Worm (Caenorhabditis elegans) whole organism, L1 larva: Measurements from ENCODE around the gene lim-4.

Experiments used
- alr-1 ChIP-seq: fragments of 200-800 bp; sonication (Bioruptor generic); optimal IDR thresholded peaks from 2 replicates; lab custom pipeline; 2018; ENCODE audit warnings: borderline replicate concordance, mild to moderate bottlenecking, missing genetic modification characterization, missing compliant biosample characterization
- aly-2 ChIP-seq: fragments of 150-350 bp; optimal IDR thresholded peaks from 2 replicates; lab custom pipeline; 2014; ENCODE audit warnings: missing biosample characterization, missing genetic modification characterization
- ceh-63 ChIP-seq: fragments of 200-800 bp; sonication (Bioruptor generic); optimal IDR thresholded peaks from 2 replicates; lab custom pipeline; 2018; ENCODE audit warnings: mild to moderate bottlenecking, missing genetic modification characterization, missing compliant biosample characterization
- ceh-82 ChIP-seq, 3 experiments: fragments of 150-350 bp in 1 of 3; sonication (generic microtip) in 2 of 3; optimal IDR thresholded peaks; 2 replicates each; lab custom pipeline; 2014 to 2017; ENCODE audit warnings: missing biosample characterization in 3 of 3, missing genetic modification characterization in 3 of 3
- ceh-88 ChIP-seq: fragments of 200-800 bp; sonication (Bioruptor generic); IDR thresholded peaks from 2 replicates; pipeline ENCODE4 v1.3.6; 2022; ENCODE audit warnings: missing genetic modification characterization, missing compliant biosample characterization
- ceh-90 ChIP-seq: sonication (generic microtip); optimal IDR thresholded peaks from 2 replicates; lab custom pipeline; 2016; ENCODE audit warnings: missing genetic modification characterization, missing compliant biosample characterization
- dsc-1 ChIP-seq: sonication (generic microtip); optimal IDR thresholded peaks from 2 replicates; lab custom pipeline; 2016; ENCODE audit warnings: mild to moderate bottlenecking, missing genetic modification characterization, missing compliant biosample characterization
- efl-1 ChIP-seq, 4 experiments: fragments of 150-350 bp; optimal IDR thresholded peaks in 3 of 4; peaks in 1 of 4; 1 replicate in 1 of 4; 2 replicates in 3 of 4; lab custom pipeline; 2014; ENCODE audit warnings: missing biosample characterization in 2 of 4, missing genetic modification characterization in 2 of 4, missing genetic modification reagents in 2 of 4
- egl-13 ChIP-seq: sonication (generic microtip); optimal IDR thresholded peaks from 2 replicates; lab custom pipeline; 2016; ENCODE audit warnings: missing genotype, missing genetic modification reagents, missing genetic modification characterization, missing compliant biosample characterization
- elt-2 ChIP-seq: sonication (generic microtip); optimal IDR thresholded peaks from 2 replicates; lab custom pipeline; 2016; ENCODE audit warnings: missing genetic modification characterization, mild to moderate bottlenecking, inconsistent platforms, missing compliant biosample characterization, missing genetic modification reagents
- fkh-4 ChIP-seq: sonication (generic microtip); optimal IDR thresholded peaks from 2 replicates; lab custom pipeline; 2016; ENCODE audit warnings: missing compliant biosample characterization, missing genetic modification characterization, borderline replicate concordance
- irx-1 ChIP-seq: sonication (generic microtip); optimal IDR thresholded peaks from 2 replicates; lab custom pipeline; 2016; ENCODE audit warnings: missing genetic modification characterization, missing compliant biosample characterization
- isw-1 ChIP-seq: fragments of 200-800 bp; sonication (Bioruptor generic); IDR thresholded peaks from 2 replicates; pipeline ENCODE4 v1.3.6; 2022; ENCODE audit warnings: missing genetic modification characterization, missing compliant biosample characterization
- lin-14 ChIP-seq: fragments of 200-800 bp; sonication (Bioruptor generic); optimal IDR thresholded peaks from 2 replicates; lab custom pipeline; 2018; ENCODE audit warnings: mild to moderate bottlenecking, missing genetic modification characterization, moderate library complexity, missing compliant biosample characterization
- lin-15B ChIP-seq: fragments of 150-350 bp; sonication (generic microtip); optimal IDR thresholded peaks from 3 replicates; lab custom pipeline; 2014; ENCODE audit warnings: missing biosample characterization, missing genetic modification characterization
- lin-39 ChIP-seq: fragments of 150-350 bp; optimal IDR thresholded peaks from 2 replicates; lab custom pipeline; 2014; ENCODE audit warnings: missing biosample characterization, missing genetic modification reagents, missing genetic modification characterization
- lsy-2 ChIP-seq, 2 experiments: fragments of 150-350 bp; optimal IDR thresholded peaks; 2 replicates each; lab custom pipeline; 2014; ENCODE audit warnings: missing biosample characterization in 2 of 2, missing genetic modification characterization in 2 of 2
- mef-2 ChIP-seq: fragments of 150-350 bp; optimal IDR thresholded peaks from 2 replicates; lab custom pipeline; 2014; ENCODE audit warnings: missing biosample characterization, missing genetic modification characterization
- nhr-11 ChIP-seq: fragments of 150-350 bp; optimal IDR thresholded peaks from 2 replicates; lab custom pipeline; 2014; ENCODE audit warnings: missing biosample characterization, missing genetic modification characterization
- nhr-19 ChIP-seq: fragments of 200-800 bp; sonication (Bioruptor generic); conservative IDR thresholded peaks from 2 replicates; pipeline ENCODE4 v1.3.6; 2022; ENCODE audit warnings: missing genetic modification characterization, missing compliant biosample characterization
- nhr-20 ChIP-seq: sonication (generic microtip); optimal IDR thresholded peaks from 2 replicates; lab custom pipeline; 2016; ENCODE audit warnings: mild to moderate bottlenecking, missing genetic modification characterization, missing compliant biosample characterization
- nhr-47 ChIP-seq: sonication (generic microtip); optimal IDR thresholded peaks from 2 replicates; lab custom pipeline; 2016; ENCODE audit warnings: mild to moderate bottlenecking, missing genetic modification characterization, moderate library complexity, missing compliant biosample characterization
- nhr-71 ChIP-seq: sonication (generic microtip); optimal IDR thresholded peaks from 2 replicates; lab custom pipeline; 2016; ENCODE audit warnings: mild to moderate bottlenecking, missing genetic modification characterization, moderate library complexity, missing compliant biosample characterization
- nhr-85 ChIP-seq: sonication (generic microtip); peaks from one replicate; lab custom pipeline; 2016; ENCODE audit warnings: missing genetic modification characterization, inconsistent platforms, missing compliant biosample characterization
- nhr-90 ChIP-seq: sonication (generic microtip); optimal IDR thresholded peaks from 2 replicates; lab custom pipeline; 2016; ENCODE audit warnings: mild to moderate bottlenecking, missing genetic modification characterization, missing compliant biosample characterization; ENCODE audit not compliant: poor library complexity
- pag-3 ChIP-seq: sonication (generic microtip); optimal IDR thresholded peaks from 2 replicates; lab custom pipeline; 2017; ENCODE audit warnings: missing genetic modification characterization, mild to moderate bottlenecking, missing compliant biosample characterization, antibody characterized with exemption, borderline replicate concordance; ENCODE audit not compliant: insufficient read depth
- pax-3 ChIP-seq: fragments of 200-800 bp; sonication (Bioruptor generic); optimal IDR thresholded peaks from 2 replicates; lab custom pipeline; 2018; ENCODE audit warnings: mild to moderate bottlenecking, missing genetic modification characterization, moderate library complexity, missing compliant biosample characterization
- rnt-1 ChIP-seq: sonication (generic microtip); optimal IDR thresholded peaks from 2 replicates; lab custom pipeline; 2016; ENCODE audit warnings: mild to moderate bottlenecking, missing genetic modification characterization, moderate library complexity, missing compliant biosample characterization
- snu-23 ChIP-seq: sonication (generic microtip); optimal IDR thresholded peaks from 2 replicates; lab custom pipeline; 2016; ENCODE audit warnings: missing genetic modification characterization, missing compliant biosample characterization
- sptf-1 ChIP-seq: fragments of 150-350 bp; optimal IDR thresholded peaks from 2 replicates; lab custom pipeline; 2014; ENCODE audit warnings: missing biosample characterization, missing genetic modification characterization
- sup-37 ChIP-seq: fragments of 200-800 bp; sonication (Bioruptor generic); optimal IDR thresholded peaks from 2 replicates; lab custom pipeline; 2018; ENCODE audit warnings: mild to moderate bottlenecking, missing genetic modification characterization, missing compliant biosample characterization
- unc-62 ChIP-seq: fragments of 150-350 bp; optimal IDR thresholded peaks from 2 replicates; lab custom pipeline; 2014; ENCODE audit warnings: missing biosample characterization, missing genetic modification reagents, missing genetic modification characterization
- unc-86 ChIP-seq: sonication (generic microtip); optimal IDR thresholded peaks from 2 replicates; lab custom pipeline; 2016; ENCODE audit warnings: missing genetic modification characterization, missing compliant biosample characterization

lim-4 gene

DNA sequence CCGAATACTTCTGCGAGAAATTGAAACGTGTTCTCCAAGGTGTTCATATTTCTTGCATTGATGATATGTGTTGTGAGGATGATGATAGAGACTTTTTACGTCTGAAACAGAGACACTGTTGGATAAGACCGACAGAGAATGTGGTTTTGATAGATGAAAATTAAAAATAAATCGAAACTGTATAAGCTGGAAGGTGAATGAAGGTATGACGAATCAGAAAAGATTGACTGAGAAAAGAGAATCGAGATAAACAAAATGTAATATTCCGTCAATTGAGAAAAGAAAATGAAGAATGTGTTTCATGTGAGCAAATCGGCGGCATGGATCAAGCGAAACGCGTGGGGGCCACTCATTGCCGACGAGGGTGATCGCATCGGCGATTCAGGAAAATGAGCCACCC, 15.6 kb downstream of the lim-4 start, which contains the start of gene ceh-18:
TSS of gene ceh-18 (minus strand) at position 101 of the 400 bp plus-strand sequence.
- TF ChIP-seq lin-15B (tag; lab: Kevin White, UChicago): no peak
- TF ChIP-seq efl-1 (optimal IDR thresholded peaks at IDR 0.05; lab: Kevin White, UChicago): no peak
- peak in 1 of 2 experiments; percentile 38 for TF ChIP-seq efl-1 (GFP tag; optimal IDR thresholded peaks at IDR 0.05 in 1 of 2; lab: Kevin White, UChicago)

DNA sequence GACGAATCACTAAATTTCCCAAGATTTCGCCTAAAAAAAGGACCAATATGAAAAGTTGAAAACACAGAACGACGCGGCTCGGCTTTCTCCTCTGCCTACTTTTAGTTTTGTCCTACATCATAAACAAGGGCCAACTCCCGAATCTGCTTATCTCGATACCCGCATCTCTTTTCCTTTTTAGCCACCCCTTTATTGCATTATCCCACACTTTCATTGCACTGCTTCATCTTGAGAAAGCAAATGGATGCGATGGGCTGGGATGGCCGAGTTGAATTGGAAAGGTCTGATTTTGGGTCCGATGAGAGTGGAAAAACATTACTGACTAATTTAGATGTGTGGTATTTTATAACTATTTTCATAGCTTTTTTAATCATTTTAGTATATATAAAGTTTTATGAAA, 17.6 kb downstream of the lim-4 start:
- TF ChIP-seq lin-14 (peak; percentile 24), nhr-85 (tag; lab: Kevin White, UChicago) (no peak), efl-1 (optimal IDR thresholded peaks at IDR 0.05; lab: Kevin White, UChicago) (no peak), efl-1 (GFP tag; optimal IDR thresholded peaks at IDR 0.05 in 1 of 2; lab: Kevin White, UChicago) (peak in 1 of 2 experiments; percentile 17), sptf-1 (tag; lab: Kevin White, UChicago) (no peak)

DNA sequence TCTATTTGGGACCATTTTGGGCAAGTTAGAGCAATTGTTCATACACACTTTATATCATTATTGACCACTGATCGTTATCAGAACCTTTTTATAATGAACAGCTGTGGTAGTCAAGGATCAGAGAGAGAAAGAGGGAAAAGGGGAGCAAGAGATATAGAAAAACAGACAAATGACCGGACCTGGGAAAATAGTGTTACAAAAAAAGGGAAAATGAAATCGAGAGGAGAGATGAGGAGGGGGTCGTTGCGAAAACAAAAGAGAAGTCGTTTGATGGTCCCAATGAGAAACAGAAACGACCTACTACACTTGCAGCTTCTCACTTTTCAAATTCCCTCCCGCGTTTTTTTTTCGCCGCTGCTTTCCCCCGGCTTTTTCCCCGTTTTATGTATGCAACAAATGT, 19.4 kb downstream of the lim-4 start:
- no peak for TF ChIP-seq unc-62 (GFP tag; lab: Kevin White, UChicago)
- TF ChIP-seq isw-1 (GFP tag; lab: Robert Waterston, UW): no peak
- TF ChIP-seq unc-86 (tag; lab: Kevin White, UChicago): no peak
- no peak for TF ChIP-seq ceh-82 (tag; optimal IDR thresholded peaks at IDR 0.05; lab: Kevin White, UChicago)
- TF ChIP-seq lin-15B (tag; lab: Kevin White, UChicago): no peak
- TF ChIP-seq lin-39 (tag; lab: Kevin White, UChicago): peak; percentile 3
- peak; percentile 63 for TF ChIP-seq nhr-71 (tag; lab: Kevin White, UChicago)
- TF ChIP-seq ceh-88 (GFP tag; lab: Robert Waterston, UW): no peak
- TF ChIP-seq sup-37: no peak
- TF ChIP-seq fkh-4: no peak
- TF ChIP-seq pag-3: no peak
- TF ChIP-seq mef-2 (tag; lab: Kevin White, UChicago): no peak
- TF ChIP-seq lin-14: peak; percentile 71
- TF ChIP-seq pax-3 (tag; lab: Kevin White, UChicago): no peak
- peak; percentile 25 for TF ChIP-seq nhr-20 (tag; lab: Kevin White, UChicago)
- peak; percentile 57 for TF ChIP-seq snu-23
- no peak for TF ChIP-seq aly-2 (tag; lab: Kevin White, UChicago)
- TF ChIP-seq lsy-2 (tag; optimal IDR thresholded peaks at IDR 0.05; lab: Kevin White, UChicago): peak; percentile 18 to 33
- peak; percentile 1 for TF ChIP-seq nhr-47 (tag; lab: Kevin White, UChicago)
- TF ChIP-seq ceh-63 (GFP tag; lab: Kevin White, UChicago): no peak
- TF ChIP-seq ceh-90 (tag; lab: Kevin White, UChicago): no peak
- no peak for TF ChIP-seq nhr-90 (tag; lab: Kevin White, UChicago)
- TF ChIP-seq egl-13: no peak
- TF ChIP-seq dsc-1 (tag; lab: Kevin White, UChicago): peak; percentile 73
- TF ChIP-seq nhr-11 (tag; lab: Kevin White, UChicago): no peak
- TF ChIP-seq nhr-19 (GFP tag; lab: Robert Waterston, UW): peak; percentile 46
- TF ChIP-seq rnt-1 (tag; lab: Kevin White, UChicago): peak; percentile 84
- TF ChIP-seq alr-1 (tag; lab: Kevin White, UChicago): no peak

DNA sequence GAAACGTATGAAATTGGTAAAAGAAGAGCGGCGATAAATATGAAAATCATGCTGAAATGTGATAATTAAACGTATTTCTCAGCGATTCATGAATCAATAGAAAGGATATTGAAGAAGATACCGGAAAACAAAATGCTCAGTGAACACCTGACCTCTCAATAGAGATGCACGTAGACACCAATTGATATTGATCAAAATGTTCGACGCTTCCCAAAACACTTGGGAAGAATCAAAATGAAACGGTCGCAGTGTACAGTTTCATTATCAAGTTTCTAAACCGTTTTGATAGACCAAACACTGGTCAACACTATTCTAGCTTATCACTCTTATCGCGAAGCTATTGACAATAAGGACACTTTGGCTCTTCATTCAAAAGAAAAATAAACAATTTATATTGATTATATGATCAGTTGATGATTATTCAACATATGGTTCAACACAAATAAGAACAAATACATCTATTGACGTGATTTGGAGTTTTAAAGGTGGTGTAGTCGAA, 30.9 kb downstream of the lim-4 start, which contains the start of gene ttr-48:
TSS of gene ttr-48 (minus strand) at position 51 of the 499 bp plus-strand sequence.
- TF ChIP-seq elt-2 (tag; lab: Kevin White, UChicago): peak; percentile 85
- TF ChIP-seq pax-3 (tag; lab: Kevin White, UChicago): no peak
- TF ChIP-seq lin-14: peak; percentile 16
- TF ChIP-seq irx-1 (tag; lab: Kevin White, UChicago): no peak
- peak; percentile 13 for TF ChIP-seq nhr-71 (tag; lab: Kevin White, UChicago)
- TF ChIP-seq nhr-20 (tag; lab: Kevin White, UChicago): peak; percentile 5
- peak; percentile 23 for TF ChIP-seq rnt-1 (tag; lab: Kevin White, UChicago)
- no peak for TF ChIP-seq dsc-1 (tag; lab: Kevin White, UChicago)
- TF ChIP-seq nhr-90 (tag; lab: Kevin White, UChicago): peak; percentile 5
- TF ChIP-seq nhr-85 (tag; lab: Kevin White, UChicago): peak; percentile 16
